Worm (Caenorhabditis elegans): ENCODE data around the gene pgp-1.

Gene pgp-1

ce11 chrIV:12558925-12559450 is 40.0 kb downstream of the pgp-1 start, which contains the start of the genes ZK795.2 and ZK795.3 (continued):
- TF ChIP-seq him-1 (tag; optimal IDR thresholded peaks at IDR 0.05): peak; percentile 2
- no peak for TF ChIP-seq B0261.1 (tag; optimal IDR thresholded peaks at IDR 0.05)
- no peak for TF ChIP-seq let-607 (tag; optimal IDR thresholded peaks at IDR 0.05)
- no peak for TF ChIP-seq F57A8.1 (GFP tag; optimal IDR thresholded peaks at IDR 0.05)
- TF ChIP-seq cebp-1 (GFP tag; IDR thresholded peaks at IDR 0.05): no peak
- no peak for TF ChIP-seq cebp-1 (tag; optimal IDR thresholded peaks at IDR 0.05)
- TF ChIP-seq sea-2 (GFP tag; IDR thresholded peaks at IDR 0.05): no peak
- peak; percentile 24; the same call in 1 of the 2 replicates for TF ChIP-seq hmg-1.2 (GFP tag; IDR thresholded peaks at IDR 0.05)
- TF ChIP-seq F22D6.2 (tag; optimal IDR thresholded peaks at IDR 0.05): no peak
- peak; percentile 35; the same call in 1 of the 2 replicates for TF ChIP-seq madf-6 (GFP tag; IDR thresholded peaks at IDR 0.05)
- TF ChIP-seq cebp-2 (GFP tag; IDR thresholded peaks at IDR 0.05): no peak
- no peak for TF ChIP-seq snpc-1.1 (tag; optimal IDR thresholded peaks at IDR 0.05; ENCODE audit: insufficient read depth)
- peak; percentile 23 for TF ChIP-seq ZK185.1 (tag; optimal IDR thresholded peaks at IDR 0.05; ENCODE audit: poor library complexity, severe bottlenecking)
- TF ChIP-seq ceh-40 (GFP tag; IDR thresholded peaks at IDR 0.05): no peak
- TF ChIP-seq F57C9.4 (tag; optimal IDR thresholded peaks at IDR 0.05): no peak
- TF ChIP-seq lin-35 (GFP tag; optimal IDR thresholded peaks at IDR 0.05): peak; percentile 71 to 95 (median 76)
- TF ChIP-seq tbp1 (GFP tag; optimal IDR thresholded peaks at IDR 0.05): no peak
- TF ChIP-seq lin-40 (tag; optimal IDR thresholded peaks at IDR 0.05): peak; percentile 31
- no peak for TF ChIP-seq F39B2.1 (GFP tag; IDR thresholded peaks at IDR 0.05)
- TF ChIP-seq nhr-27 (tag; optimal IDR thresholded peaks at IDR 0.05): no peak
- no peak for TF ChIP-seq bed-1 (GFP tag; IDR thresholded peaks at IDR 0.05)
- peak; percentile 21 for TF ChIP-seq lsl-1 (GFP tag; optimal IDR thresholded peaks at IDR 0.05)
- TF ChIP-seq lin-54 (GFP tag; optimal IDR thresholded peaks at IDR 0.05): peak; percentile 97
- TF ChIP-seq T07F8.4 (tag; optimal IDR thresholded peaks at IDR 0.05): no peak

ce11 chrIV:12551944-12552343 is 47.0 kb downstream of the pgp-1 start:
- TF ChIP-seq F52B5.7 (tag; optimal IDR thresholded peaks at IDR 0.05): no peak
- no peak for TF ChIP-seq mes-4 (tag; optimal IDR thresholded peaks at IDR 0.05)
- TF ChIP-seq lin-40 (tag; optimal IDR thresholded peaks at IDR 0.05): no peak
- no peak for TF ChIP-seq dox-1 (GFP tag; IDR thresholded peaks at IDR 0.05)
- no peak for TF ChIP-seq madf-3 (GFP tag; IDR thresholded peaks at IDR 0.05)
- TF ChIP-seq nfya-1 (tag; optimal IDR thresholded peaks at IDR 0.05; ENCODE audit: borderline replicate concordance, insufficient read depth): no peak
- no peak for TF ChIP-seq ztf-6 (GFP tag; IDR thresholded peaks at IDR 0.05)
- no peak for TF ChIP-seq ceh-40 (GFP tag; IDR thresholded peaks at IDR 0.05)
- TF ChIP-seq F22D6.2 (tag; optimal IDR thresholded peaks at IDR 0.05): no peak
- no peak for TF ChIP-seq C17E4.6 (GFP tag; IDR thresholded peaks at IDR 0.05)
- TF ChIP-seq efl-1 (GFP tag; optimal IDR thresholded peaks at IDR 0.05): no peak
- TF ChIP-seq egl-18 (GFP tag; IDR thresholded peaks at IDR 0.05): no peak
- no peak for TF ChIP-seq T07F8.4 (tag; optimal IDR thresholded peaks at IDR 0.05)
- no peak for TF ChIP-seq rcor-1 (GFP tag; IDR thresholded peaks at IDR 0.05)
- TF ChIP-seq unc-130 (GFP tag; optimal IDR thresholded peaks at IDR 0.05): no peak
- no peak for TF ChIP-seq Y53G8AR.9 (GFP tag; conservative IDR thresholded peaks at IDR 0.05)
- TF ChIP-seq lag-1 (GFP tag; IDR thresholded peaks at IDR 0.05): no peak
- TF ChIP-seq dpff-1 (tag; optimal IDR thresholded peaks at IDR 0.05): no peak
